Fruit fly (Drosophila melanogaster): Measurements from ENCODE around the gene CG32365.

Gene CG32365

dm6 chr3L:7854752-7855454 is 13.9 kb upstream of the CG32365 start (continued):
- TF ChIP-seq CG17802 (tag; optimal IDR thresholded peaks at IDR 0.05) (no peak), ssp (GFP tag; IDR thresholded peaks at IDR 0.05) (no peak), Ssrp (tag; optimal IDR thresholded peaks at IDR 0.05) (no peak), tin (GFP tag; optimal IDR thresholded peaks at IDR 0.05) (no peak), mirr (GFP tag; optimal IDR thresholded peaks at IDR 0.05) (peak; percentile 95), pzg (GFP tag; optimal IDR thresholded peaks at IDR 0.05) (no peak), CG11723 (GFP tag; optimal IDR thresholded peaks at IDR 0.05) (peak; percentile 75), Bdp1 (GFP tag; optimal IDR thresholded peaks at IDR 0.05) (no peak), salm (tag; optimal IDR thresholded peaks at IDR 0.05) (peak; percentile 68), CG3281 (GFP tag; optimal IDR thresholded peaks at IDR 0.05) (peak; percentile 85), ro (GFP tag; IDR thresholded peaks at IDR 0.05) (no peak), CG1024 (GFP tag; IDR thresholded peaks at IDR 0.05) (peak; percentile 35; the same call in 1 of the 2 replicates), Scr (GFP tag; IDR thresholded peaks at IDR 0.05; ENCODE audit: partially characterized antibody) (0 out of 2 replicates have a peak, but pooled peaks have one; percentile 33), Dip2 (GFP tag; IDR thresholded peaks at IDR 0.05) (no peak), Pdp1 (GFP tag; optimal IDR thresholded peaks at IDR 0.05) (peak in 1 of 2 experiments; percentile 51), E2f2 (GFP tag; IDR thresholded peaks at IDR 0.05) (no peak), CG10366 (GFP tag; IDR thresholded peaks at IDR 0.05) (no peak), CG42726 (GFP tag; IDR thresholded peaks at IDR 0.05; ENCODE audit: partially characterized antibody) (no peak), hkb (optimal IDR thresholded peaks at IDR 0.05) (no peak), hkb (GFP tag; IDR thresholded peaks at IDR 0.05) (peak; percentile 80), CG2116 (GFP tag; optimal IDR thresholded peaks at IDR 0.05) (peak; percentile 54), CG12659 (GFP tag; optimal IDR thresholded peaks at IDR 0.05) (no peak), Rfx (GFP tag; IDR thresholded peaks at IDR 0.05) (0 out of 2 replicates have a peak, but pooled peaks have one; percentile 34), kah (GFP tag; optimal IDR thresholded peaks at IDR 0.05) (peak; percentile 91), vfl (GFP tag; optimal IDR thresholded peaks at IDR 0.05) (no peak), pros (GFP tag; optimal IDR thresholded peaks at IDR 0.05) (peak; percentile 46), Med (GFP tag) (peak; percentile 94), cg (GFP tag; optimal IDR thresholded peaks at IDR 0.05) (peak; percentile 76), jumu (GFP tag; optimal IDR thresholded peaks at IDR 0.05) (no peak), Asciz (GFP tag; optimal IDR thresholded peaks at IDR 0.05) (peak; percentile 94), CG14441 (GFP tag; IDR thresholded peaks at IDR 0.05) (no peak), zfh1 (GFP tag; IDR thresholded peaks at IDR 0.05) (no peak), ac (GFP tag; optimal IDR thresholded peaks at IDR 0.05) (peak; percentile 26), D (optimal IDR thresholded peaks at IDR 0.05) (no peak), D (GFP tag; optimal IDR thresholded peaks at IDR 0.05) (peak; percentile 69), CG11085 (GFP tag; IDR thresholded peaks at IDR 0.05) (no peak), CG15696 (tag; optimal IDR thresholded peaks at IDR 0.05) (no peak), kay (GFP tag; optimal IDR thresholded peaks at IDR 0.05) (no peak), Xbp1 (GFP tag; optimal IDR thresholded peaks at IDR 0.05) (no peak), Camta (GFP tag; optimal IDR thresholded peaks at IDR 0.05) (peak; percentile 9), CG2202 (tag; optimal IDR thresholded peaks at IDR 0.05) (peak; percentile 52), chn (GFP tag; optimal IDR thresholded peaks at IDR 0.05) (no peak), CG43689 (GFP tag; IDR thresholded peaks at IDR 0.05) (no peak), CG7556 (GFP tag; optimal IDR thresholded peaks at IDR 0.05) (peak; percentile 10), CG10431 (GFP tag; optimal IDR thresholded peaks at IDR 0.05) (peak; percentile 84), NC2α (GFP tag; optimal IDR thresholded peaks at IDR 0.05) (peak; percentile 71), Hr51 (GFP tag; optimal IDR thresholded peaks at IDR 0.05) (peak in 1 of 2 experiments; percentile 28), CG9797 (GFP tag; optimal IDR thresholded peaks at IDR 0.05) (peak; percentile 36), B-H1 (GFP tag; IDR thresholded peaks at IDR 0.05) (no peak; the same call in 2 of the 3 replicates), CG1832 (GFP tag; optimal IDR thresholded peaks at IDR 0.05) (no peak)

Measured in whole organism, embryonic.